Worm (Caenorhabditis elegans) whole organism, early embryonic: ENCODE results near the gene C46A5.4.

Experiments used
- F13C5.2 ChIP-seq: sonication (generic microtip); optimal IDR thresholded peaks from 2 replicates; lab custom pipeline; 2017; ENCODE audit warnings: mild to moderate bottlenecking, missing genetic modification characterization, inconsistent platforms, missing compliant biosample characterization
- aly-1 ChIP-seq: sonication (generic microtip); optimal IDR thresholded peaks from 2 replicates; lab custom pipeline; 2016; ENCODE audit warnings: missing genetic modification characterization, missing compliant biosample characterization
- ama-1 ChIP-seq: fragments of 150-350 bp; optimal IDR thresholded peaks from 2 replicates; lab custom pipeline; 2014
- ceh-36 ChIP-seq: sonication (generic microtip); optimal IDR thresholded peaks from 2 replicates; lab custom pipeline; 2016; ENCODE audit warnings: missing genetic modification characterization, inconsistent platforms, missing compliant biosample characterization
- ets-7 ChIP-seq: sonication (generic microtip); optimal IDR thresholded peaks from 2 replicates; lab custom pipeline; 2016; ENCODE audit warnings: missing genotype, missing genetic modification characterization, missing compliant biosample characterization
- hmbx-1 ChIP-seq: sonication (generic microtip); optimal IDR thresholded peaks from 2 replicates; lab custom pipeline; 2016; ENCODE audit warnings: mild to moderate bottlenecking, missing genetic modification characterization, missing compliant biosample characterization
- hmg-4 ChIP-seq: fragments of 200-800 bp; sonication (Bioruptor generic); optimal IDR thresholded peaks from 2 replicates; lab custom pipeline; 2018; ENCODE audit warnings: mild to moderate bottlenecking, missing genetic modification characterization, missing compliant biosample characterization
- hnd-1 ChIP-seq: sonication (generic microtip); optimal IDR thresholded peaks from 2 replicates; lab custom pipeline; 2016; ENCODE audit warnings: missing genetic modification characterization, missing compliant biosample characterization
- scrt-1 ChIP-seq: fragments of 200-800 bp; sonication (Bioruptor generic); IDR thresholded peaks from 2 replicates; pipeline ENCODE4 v1.3.6; 2022; ENCODE audit warnings: missing genetic modification characterization, missing compliant biosample characterization
- sea-1 ChIP-seq: fragments of 200-800 bp; sonication (Bioruptor generic); conservative IDR thresholded peaks from 2 replicates; pipeline ENCODE4 v1.3.6; 2022; ENCODE audit warnings: missing genetic modification characterization, missing compliant biosample characterization
- tbx-11 ChIP-seq: fragments of 200-800 bp; sonication (Bioruptor generic); IDR thresholded peaks from 2 replicates; pipeline ENCODE4 v1.3.6; 2022; ENCODE audit warnings: missing genetic modification characterization, missing compliant biosample characterization
- tbx-37 ChIP-seq: fragments of 200-800 bp; sonication (Bioruptor generic); conservative IDR thresholded peaks from 2 replicates; pipeline ENCODE4 v1.3.6; 2022; ENCODE audit warnings: missing genetic modification reagents, missing genetic modification characterization, missing compliant biosample characterization

ce11 chrIV:7717916-7718315 lies 39.2 kb downstream of the C46A5.4 start, which contains the start of gene F33D4.6:
- no peak for TF ChIP-seq hmbx-1 (tag; lab: Kevin White, UChicago)
- no peak for TF ChIP-seq ceh-36 (tag; lab: Kevin White, UChicago)
- no peak for TF ChIP-seq ama-1 (lab: Kevin White, UChicago)
- TF ChIP-seq ets-7 (tag; lab: Kevin White, UChicago): no peak
- TF ChIP-seq hmg-4 (GFP tag; lab: Kevin White, UChicago): no peak
- TF ChIP-seq hnd-1: no peak
- TF ChIP-seq scrt-1 (GFP tag; lab: Robert Waterston, UW): no peak
- TF ChIP-seq aly-1 (tag; lab: Kevin White, UChicago): no peak
- TF ChIP-seq tbx-11 (GFP tag; lab: Robert Waterston, UW): no peak
- TF ChIP-seq F13C5.2: no peak
- TF ChIP-seq sea-1 (GFP tag; lab: Robert Waterston, UW): no peak
- no peak for TF ChIP-seq tbx-37
